Worm (Caenorhabditis elegans) whole organism, L4 larva: Measurements from ENCODE around the gene srsx-34.

Experiments used
- duxl-1 ChIP-seq: sonication (generic microtip); optimal IDR thresholded peaks from 2 replicates; lab custom pipeline; 2016; ENCODE audit warnings: mild to moderate bottlenecking, missing genetic modification characterization, moderate library complexity, missing compliant biosample characterization; ENCODE audit not compliant: poor library complexity
- jun-1 ChIP-seq: fragments of 150-350 bp; optimal IDR thresholded peaks from 2 replicates; lab custom pipeline; 2014; ENCODE audit warnings: missing biosample characterization, missing genetic modification reagents, missing genetic modification characterization
- nhr-28 ChIP-seq: fragments of 150-350 bp; optimal IDR thresholded peaks from 2 replicates; lab custom pipeline; 2014; ENCODE audit warnings: missing biosample characterization, missing genetic modification characterization

DNA sequence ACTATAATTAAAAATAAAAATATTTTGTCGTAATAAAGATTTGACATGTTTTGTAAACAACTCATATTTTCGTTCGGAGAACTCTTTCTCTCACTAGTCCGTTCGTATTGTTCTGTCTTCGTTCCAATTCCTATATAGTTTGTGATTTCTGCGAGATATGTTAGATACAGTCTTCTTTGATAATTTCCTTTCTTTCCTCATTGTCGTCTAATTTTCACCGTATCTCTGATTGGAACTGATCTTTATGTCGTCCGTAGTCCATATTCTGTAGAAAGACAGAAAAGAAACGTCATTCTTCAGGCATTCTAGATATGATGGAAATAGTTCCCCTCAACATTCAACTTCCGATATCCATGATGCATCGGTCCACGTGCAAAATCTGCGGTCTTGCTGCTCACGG lies 9.1 kb downstream of the srsx-34 start, which contains the start of gene nhr-30:
- TF ChIP-seq jun-1 = no peak
- no peak for TF ChIP-seq duxl-1 (tag; lab: Kevin White, UChicago)
- no peak for TF ChIP-seq nhr-28 (tag; lab: Kevin White, UChicago)
